Worm (Caenorhabditis elegans) whole organism, L2 larva: ENCODE results near the gene M03F4.4.

Experiments
- C34F6.9 ChIP-seq: fragments of 150-350 bp; optimal IDR thresholded peaks from 2 replicates; lab custom pipeline; 2014; ENCODE audit warnings: missing biosample characterization, missing genetic modification characterization
- F13H6.1 ChIP-seq: sonication (generic microtip); optimal IDR thresholded peaks from 2 replicates; lab custom pipeline; 2016; ENCODE audit warnings: missing genetic modification characterization, missing compliant biosample characterization
- R02D3.7 ChIP-seq: fragments of 150-350 bp; optimal IDR thresholded peaks from 2 replicates; lab custom pipeline; 2014; ENCODE audit warnings: missing biosample characterization, missing genetic modification characterization
- Y55F3AM.14 ChIP-seq: fragments of 200-800 bp; sonication (Bioruptor generic); optimal IDR thresholded peaks from 2 replicates; lab custom pipeline; 2018; ENCODE audit warnings: mild to moderate bottlenecking, missing genetic modification characterization, missing compliant biosample characterization
- ZK546.5 ChIP-seq: sonication (generic microtip); optimal IDR thresholded peaks from 2 replicates; lab custom pipeline; 2017; ENCODE audit warnings: missing biosample characterization, missing genetic modification characterization
- aly-2 ChIP-seq: fragments of 150-350 bp; optimal IDR thresholded peaks from 2 replicates; lab custom pipeline; 2014; ENCODE audit warnings: missing biosample characterization, missing genetic modification characterization
- ama-1 ChIP-seq: fragments of 150-350 bp; optimal IDR thresholded peaks from 2 replicates; lab custom pipeline; 2018; ENCODE audit warnings: inconsistent platforms
- ceh-16 ChIP-seq: fragments of 150-350 bp; optimal IDR thresholded peaks from 2 replicates; lab custom pipeline; 2014; ENCODE audit warnings: missing biosample characterization, missing genetic modification characterization
- crh-2 ChIP-seq: sonication (generic microtip); optimal IDR thresholded peaks from 2 replicates; lab custom pipeline; 2017; ENCODE audit warnings: missing biosample characterization, missing genetic modification characterization
- dmd-4 ChIP-seq: sonication (generic microtip); optimal IDR thresholded peaks from 2 replicates; lab custom pipeline; 2017; ENCODE audit warnings: missing biosample characterization, missing genetic modification characterization
- egl-27 ChIP-seq: sonication (generic microtip); optimal IDR thresholded peaks from 3 replicates; lab custom pipeline; 2017; ENCODE audit warnings: missing biosample characterization, missing genetic modification reagents, missing genetic modification characterization
- elt-1 ChIP-seq: fragments of 150-350 bp; optimal IDR thresholded peaks from 2 replicates; lab custom pipeline; 2014; ENCODE audit warnings: missing biosample characterization, missing genetic modification characterization
- elt-3 ChIP-seq: sonication (generic microtip); optimal IDR thresholded peaks from 2 replicates; lab custom pipeline; 2017; ENCODE audit warnings: missing biosample characterization, missing genetic modification characterization
- fos-1 ChIP-seq: fragments of 150-350 bp; optimal IDR thresholded peaks from 2 replicates; lab custom pipeline; 2014; ENCODE audit warnings: missing biosample characterization, missing genetic modification characterization
- gmeb-1 ChIP-seq: fragments of 150-350 bp; optimal IDR thresholded peaks from 2 replicates; lab custom pipeline; 2014; ENCODE audit warnings: missing biosample characterization, missing genetic modification characterization
- lin-11 ChIP-seq: fragments of 150-350 bp; sonication (generic microtip); optimal IDR thresholded peaks from 2 replicates; lab custom pipeline; 2014; ENCODE audit warnings: missing biosample characterization, missing genetic modification characterization, inconsistent platforms, mixed read lengths
- lin-13 ChIP-seq: fragments of 150-350 bp; optimal IDR thresholded peaks from 2 replicates; lab custom pipeline; 2014; ENCODE audit warnings: missing biosample characterization, missing genetic modification reagents, missing genetic modification characterization
- mbf-1 ChIP-seq: sonication (generic microtip); optimal IDR thresholded peaks from 2 replicates; lab custom pipeline; 2017; ENCODE audit warnings: missing biosample characterization, missing genetic modification characterization
- mdl-1 ChIP-seq, 2 experiments: fragments of 150-350 bp in 1 of 2; sonication (generic microtip) in 1 of 2; optimal IDR thresholded peaks; 2 replicates each; lab custom pipeline; 2017; ENCODE audit warnings: missing biosample characterization in 2 of 2, missing genetic modification characterization in 2 of 2
- nhr-11 ChIP-seq: fragments of 150-350 bp; optimal IDR thresholded peaks from 2 replicates; lab custom pipeline; 2014; ENCODE audit warnings: missing biosample characterization, missing genetic modification characterization
- nhr-129 ChIP-seq: fragments of 150-350 bp; optimal IDR thresholded peaks from 2 replicates; lab custom pipeline; 2014; ENCODE audit warnings: missing biosample characterization, missing genetic modification characterization
- nhr-23 ChIP-seq: fragments of 150-350 bp; optimal IDR thresholded peaks from 2 replicates; lab custom pipeline; 2014; ENCODE audit warnings: missing biosample characterization, missing genetic modification reagents, missing genetic modification characterization
- nhr-237 ChIP-seq: fragments of 150-350 bp; optimal IDR thresholded peaks from 2 replicates; lab custom pipeline; 2014; ENCODE audit warnings: missing biosample characterization, missing genetic modification characterization
- nhr-25 ChIP-seq: fragments of 150-350 bp; sonication (generic microtip); optimal IDR thresholded peaks from 3 replicates; lab custom pipeline; 2014; ENCODE audit warnings: missing biosample characterization, missing genetic modification characterization
- nhr-77 ChIP-seq: fragments of 150-350 bp; optimal IDR thresholded peaks from 2 replicates; lab custom pipeline; 2014; ENCODE audit warnings: missing biosample characterization, missing genetic modification characterization
- peb-1 ChIP-seq: fragments of 150-350 bp; optimal IDR thresholded peaks from 2 replicates; lab custom pipeline; 2014; ENCODE audit warnings: missing biosample characterization, missing genetic modification characterization
- sem-4 ChIP-seq: fragments of 150-350 bp; optimal IDR thresholded peaks from 2 replicates; lab custom pipeline; 2014; ENCODE audit warnings: missing biosample characterization, missing genetic modification reagents, missing genetic modification characterization
- skn-1 ChIP-seq: sonication (generic microtip); optimal IDR thresholded peaks from 2 replicates; lab custom pipeline; 2017; ENCODE audit warnings: missing biosample characterization, missing genetic modification characterization
- sma-3 ChIP-seq: sonication (generic microtip); optimal IDR thresholded peaks from 2 replicates; lab custom pipeline; 2016; ENCODE audit warnings: missing genetic modification reagents, missing genetic modification characterization, missing compliant biosample characterization
- sma-9 ChIP-seq, 2 experiments: fragments of 150-350 bp in 1 of 2; sonication (generic microtip) in 1 of 2; optimal IDR thresholded peaks; 2 replicates each; lab custom pipeline; 2014 to 2016; ENCODE audit warnings: missing genetic modification characterization in 2 of 2, mild to moderate bottlenecking in 1 of 2, missing biosample characterization in 1 of 2, missing compliant biosample characterization in 1 of 2, missing genetic modification reagents in 1 of 2, moderate library complexity in 1 of 2
- unc-55 ChIP-seq: fragments of 150-350 bp; sonication (generic microtip); optimal IDR thresholded peaks from 3 replicates; lab custom pipeline; 2014; ENCODE audit warnings: missing biosample characterization, missing genetic modification reagents, missing genetic modification characterization
- unc-62 ChIP-seq: fragments of 150-350 bp; optimal IDR thresholded peaks from 2 replicates; lab custom pipeline; 2014; ENCODE audit warnings: missing biosample characterization, missing genetic modification reagents, missing genetic modification characterization
- zag-1 ChIP-seq: fragments of 150-350 bp; optimal IDR thresholded peaks from 2 replicates; lab custom pipeline; 2014; ENCODE audit warnings: missing biosample characterization, missing genetic modification characterization
- ztf-11 ChIP-seq: sonication (generic microtip); optimal IDR thresholded peaks from 2 replicates; lab custom pipeline; 2017; ENCODE audit warnings: missing biosample characterization, missing genetic modification characterization
- ztf-4 ChIP-seq: fragments of 150-350 bp; optimal IDR thresholded peaks from 2 replicates; lab custom pipeline; 2014; ENCODE audit warnings: missing biosample characterization, missing genetic modification characterization

Gene M03F4.4

ce11 chrX:4981579-4981978 is 24.4 kb upstream of the M03F4.4 start:
- TF ChIP-seq mbf-1 = no peak
- TF ChIP-seq nhr-77 = no peak
- TF ChIP-seq aly-2 (tag; lab: Kevin White, UChicago) = no peak
- no peak for TF ChIP-seq elt-3 (tag; lab: Kevin White, UChicago)
- TF ChIP-seq ztf-11 (tag; lab: Kevin White, UChicago) = no peak
- no peak for TF ChIP-seq sem-4
- TF ChIP-seq C34F6.9 (tag; lab: Kevin White, UChicago) = no peak
- no peak for TF ChIP-seq peb-1 (tag; lab: Kevin White, UChicago)
- TF ChIP-seq gmeb-1 (tag; lab: Kevin White, UChicago) = no peak
- TF ChIP-seq nhr-25 (tag; lab: Kevin White, UChicago) = no peak
- no peak for TF ChIP-seq elt-1 (tag; lab: Kevin White, UChicago)
- TF ChIP-seq nhr-23 (tag; lab: Kevin White, UChicago) = no peak

- no peak for TF ChIP-seq sma-3 (GFP tag; lab: Kevin White, UChicago)
- peak; percentile 14 for TF ChIP-seq nhr-129 (tag; lab: Kevin White, UChicago)
- TF ChIP-seq mdl-1 (tag; optimal IDR thresholded peaks at IDR 0.05; lab: Kevin White, UChicago) = peak in 1 of 2 experiments; percentile 8
- peak; percentile 23 for TF ChIP-seq unc-55 (GFP tag; lab: Kevin White, UChicago)
Observed at ce11 chrX:4981059-4981458, 23.8 kb upstream of the M03F4.4 start.

- TF ChIP-seq fos-1 (tag; lab: Kevin White, UChicago) = peak; percentile 74
- TF ChIP-seq gmeb-1 (tag; lab: Kevin White, UChicago) = no peak
- no peak for TF ChIP-seq C34F6.9 (tag; lab: Kevin White, UChicago)
- no peak for TF ChIP-seq skn-1 (tag; lab: Kevin White, UChicago)
- no peak for TF ChIP-seq sma-9 (GFP tag; optimal IDR thresholded peaks at IDR 0.05; lab: Kevin White, UChicago)
- no peak for TF ChIP-seq sma-9 (tag; optimal IDR thresholded peaks at IDR 0.05; lab: Kevin White, UChicago)
- no peak for TF ChIP-seq zag-1 (tag; lab: Kevin White, UChicago)
Observed at ce11 chrX:4979060-4979459, 21.8 kb upstream of the M03F4.4 start.

ce11 chrX:4978103-4978502 is 20.9 kb upstream of the M03F4.4 start:
- no peak for TF ChIP-seq ztf-11 (tag; lab: Kevin White, UChicago)
- no peak for TF ChIP-seq mdl-1 (tag; optimal IDR thresholded peaks at IDR 0.05; lab: Kevin White, UChicago)
- no peak for TF ChIP-seq elt-3 (tag; lab: Kevin White, UChicago)
- no peak for TF ChIP-seq crh-2 (tag; lab: Kevin White, UChicago)
- TF ChIP-seq dmd-4 (tag; lab: Kevin White, UChicago) = no peak
- no peak for TF ChIP-seq F13H6.1 (tag; lab: Kevin White, UChicago)
- no peak for TF ChIP-seq nhr-77
- TF ChIP-seq sma-3 (GFP tag; lab: Kevin White, UChicago) = no peak
- TF ChIP-seq mbf-1 = no peak
- no peak for TF ChIP-seq nhr-129 (tag; lab: Kevin White, UChicago)
- TF ChIP-seq R02D3.7 (tag; lab: Kevin White, UChicago) = no peak
- TF ChIP-seq nhr-11 = no peak
- no peak for TF ChIP-seq sem-4
- no peak for TF ChIP-seq nhr-237 (tag; lab: Kevin White, UChicago)
- no peak for TF ChIP-seq unc-62 (GFP tag; lab: Kevin White, UChicago)
- TF ChIP-seq lin-13 = no peak
- no peak for TF ChIP-seq ztf-4 (tag; lab: Kevin White, UChicago)
- no peak for TF ChIP-seq ama-1 (lab: Kevin White, UChicago)
- TF ChIP-seq nhr-25 (tag; lab: Kevin White, UChicago) = no peak
- TF ChIP-seq unc-55 (GFP tag; lab: Kevin White, UChicago) = no peak

ce11 chrX:4976530-4976929 is 19.3 kb upstream of the M03F4.4 start, which contains the start of gene lfi-1:
Gene lfi-1, plus strand, starts transcription at chrX:4976830.
- TF ChIP-seq ztf-11 (tag; lab: Kevin White, UChicago) (no peak), ama-1 (lab: Kevin White, UChicago) (no peak), nhr-129 (tag; lab: Kevin White, UChicago) (no peak), egl-27 (no peak), nhr-237 (tag; lab: Kevin White, UChicago) (no peak), lin-11 (tag; lab: Kevin White, UChicago) (no peak), ceh-16 (tag; lab: Kevin White, UChicago) (no peak), sma-9 (GFP tag; optimal IDR thresholded peaks at IDR 0.05; lab: Kevin White, UChicago) (no peak), sma-9 (tag; optimal IDR thresholded peaks at IDR 0.05; lab: Kevin White, UChicago) (no peak), dmd-4 (tag; lab: Kevin White, UChicago) (no peak), Y55F3AM.14 (no peak), zag-1 (tag; lab: Kevin White, UChicago) (no peak), F13H6.1 (tag; lab: Kevin White, UChicago) (no peak), ZK546.5 (tag; lab: Kevin White, UChicago) (no peak), nhr-23 (tag; lab: Kevin White, UChicago) (no peak)
